Worm (Caenorhabditis elegans): Measurements from ENCODE around the gene Y12A6A.1.

Y12A6A.1 gene

ce11 chrX:13665447-13665846 is 43.9 kb upstream of the Y12A6A.1 start (continued):
- TF ChIP-seq R02D3.7 (tag; optimal IDR thresholded peaks at IDR 0.05), result no peak
- TF ChIP-seq dmd-8 (GFP tag; IDR thresholded peaks at IDR 0.05), result peak; percentile 99
- peak; percentile 87 for TF ChIP-seq lin-38 (GFP tag; IDR thresholded peaks at IDR 0.05)
- peak; percentile 81 for TF ChIP-seq F49E8.2 (tag; optimal IDR thresholded peaks at IDR 0.05; ENCODE audit: borderline replicate concordance)
- TF ChIP-seq nhr-42 (GFP tag; IDR thresholded peaks at IDR 0.05), result peak; percentile 91
- TF ChIP-seq hlh-11 (tag; optimal IDR thresholded peaks at IDR 0.05), result peak; percentile 83
- peak; percentile 83 for TF ChIP-seq F37D6.2 (tag; optimal IDR thresholded peaks at IDR 0.05)
- peak in 1 of 2 experiments; percentile 78 for TF ChIP-seq lsy-2 (tag; optimal IDR thresholded peaks at IDR 0.05)
- TF ChIP-seq nhr-48 (tag; optimal IDR thresholded peaks at IDR 0.05), result peak; percentile 84
- TF ChIP-seq duxl-1 (tag; optimal IDR thresholded peaks at IDR 0.05; ENCODE audit: poor library complexity), result peak; percentile 94
- peak; percentile 91 for TF ChIP-seq mdt-29 (GFP tag; IDR thresholded peaks at IDR 0.05)
- peak; percentile 74 for TF ChIP-seq T20F7.1 (GFP tag; optimal IDR thresholded peaks at IDR 0.05)
- TF ChIP-seq mxl-3 (GFP tag; optimal IDR thresholded peaks at IDR 0.05), result peak; percentile 76
- TF ChIP-seq ctbp-1 (GFP tag; IDR thresholded peaks at IDR 0.05), result peak; percentile 96
- TF ChIP-seq cey-2 (tag; optimal IDR thresholded peaks at IDR 0.05; ENCODE audit: borderline replicate concordance, insufficient read depth), result no peak
- no peak for TF ChIP-seq ceh-82 (tag; optimal IDR thresholded peaks at IDR 0.05)
- no peak for TF ChIP-seq lin-15B (tag; optimal IDR thresholded peaks at IDR 0.05)
- peak; percentile 80; the same call in 1 of the 2 replicates for TF ChIP-seq daf-8 (GFP tag; IDR thresholded peaks at IDR 0.05)
- TF ChIP-seq sdz-12 (GFP tag; optimal IDR thresholded peaks at IDR 0.05), result peak; percentile 92
- peak; percentile 89 for TF ChIP-seq Y48G9A.11 (GFP tag; IDR thresholded peaks at IDR 0.05)
- TF ChIP-seq ceh-32 (tag; optimal IDR thresholded peaks at IDR 0.05; ENCODE audit: poor library complexity), result peak; percentile 77
- TF ChIP-seq lin-39 (tag; optimal IDR thresholded peaks at IDR 0.05), result no peak
- TF ChIP-seq nhr-102 (tag; optimal IDR thresholded peaks at IDR 0.05), result peak; percentile 90
- peak; percentile 90 for TF ChIP-seq Y5F2A.4 (GFP tag; optimal IDR thresholded peaks at IDR 0.05)
- TF ChIP-seq hlh-30 (tag; optimal IDR thresholded peaks at IDR 0.05; ENCODE audit: insufficient read depth), result peak; percentile 83
- no peak for TF ChIP-seq snpc-4 (tag; optimal IDR thresholded peaks at IDR 0.05)
- TF ChIP-seq T26A8.4 (GFP tag; IDR thresholded peaks at IDR 0.05), result peak; percentile 94
- peak; percentile 83 for TF ChIP-seq lin-13 (GFP tag; optimal IDR thresholded peaks at IDR 0.05)
- no peak for TF ChIP-seq aly-2 (tag; optimal IDR thresholded peaks at IDR 0.05)
- peak; percentile 99 for TF ChIP-seq hmg-1.1 (GFP tag; IDR thresholded peaks at IDR 0.05)
- peak; percentile 90 for TF ChIP-seq lir-3 (tag; optimal IDR thresholded peaks at IDR 0.05)
- peak; percentile 95 for TF ChIP-seq snpc-1.2 (GFP tag; IDR thresholded peaks at IDR 0.05)
- TF ChIP-seq unc-39 (tag; optimal IDR thresholded peaks at IDR 0.05), result no peak
- no peak for TF ChIP-seq ama-1 (optimal IDR thresholded peaks at IDR 0.05)
- peak; percentile 99 for TF ChIP-seq lim-7 (GFP tag; IDR thresholded peaks at IDR 0.05)

DNA sequence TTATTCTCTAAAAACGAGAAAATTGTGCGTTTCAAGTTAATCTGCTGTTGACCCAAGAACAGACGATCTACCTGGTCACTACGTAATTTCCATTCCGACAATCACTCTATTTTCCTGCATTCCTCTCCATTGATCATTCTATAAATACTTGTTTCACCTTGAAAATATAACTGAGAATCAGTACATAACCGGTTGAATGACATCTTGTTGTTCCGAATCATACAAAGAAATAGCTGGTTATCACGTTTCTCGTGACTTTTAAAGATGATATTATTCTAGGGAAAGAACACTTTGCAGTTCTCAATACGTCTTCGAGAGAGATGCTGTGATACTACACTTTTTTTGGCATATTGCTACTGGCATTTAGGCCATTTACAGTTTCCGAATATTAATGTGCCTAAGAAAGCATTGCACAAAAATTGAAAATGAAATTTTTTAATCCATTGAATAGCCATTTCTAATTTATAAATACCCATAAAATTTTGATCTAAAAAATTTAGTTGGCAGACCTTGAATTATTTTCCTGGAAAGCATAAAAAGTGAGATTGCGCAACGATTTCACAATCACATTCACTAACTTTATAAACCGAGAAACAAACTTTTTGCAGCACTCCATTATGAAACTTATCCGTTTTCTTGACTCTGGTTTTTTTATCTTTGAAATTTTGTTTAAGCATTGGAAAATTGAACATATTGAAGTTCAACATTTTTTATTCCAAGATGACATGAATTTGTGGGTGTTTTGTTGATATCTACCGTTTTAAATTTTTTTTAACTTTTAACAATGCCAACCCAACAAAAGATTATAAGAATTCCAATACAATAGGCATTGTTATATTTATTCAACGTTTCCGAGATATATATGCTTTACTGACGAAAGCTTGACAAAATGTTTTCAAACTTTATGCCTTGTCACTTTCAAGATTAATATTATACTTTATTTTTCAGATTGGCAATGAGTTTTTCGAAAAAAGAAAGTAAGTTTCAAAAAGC is 42.4 kb upstream of the Y12A6A.1 start, which contains the start of gene C04A11.5:
Gene C04A11.5, plus strand, starts transcription at position 943 of the 993 bp plus-strand sequence.
- TF ChIP-seq hlh-11 (tag; optimal IDR thresholded peaks at IDR 0.05), result peak; percentile 22
- TF ChIP-seq mdl-1 (tag; optimal IDR thresholded peaks at IDR 0.05), result peak in 1 of 2 experiments; percentile 14
- TF ChIP-seq hlh-30 (tag; optimal IDR thresholded peaks at IDR 0.05; ENCODE audit: insufficient read depth), result peak; percentile 45
- peak in 1 of 2 experiments; percentile 30 for TF ChIP-seq unc-62 (GFP tag; optimal IDR thresholded peaks at IDR 0.05 in 1 of 2)
- TF ChIP-seq unc-62 (tag; optimal IDR thresholded peaks at IDR 0.05), result no peak
- no peak for TF ChIP-seq lin-13 (GFP tag; optimal IDR thresholded peaks at IDR 0.05)
- peak; percentile 21 for TF ChIP-seq mxl-3 (GFP tag; optimal IDR thresholded peaks at IDR 0.05)
- TF ChIP-seq F26F4.8 (GFP tag; conservative IDR thresholded peaks at IDR 0.05), result no peak
- peak; percentile 60 for TF ChIP-seq nhr-28 (tag; optimal IDR thresholded peaks at IDR 0.05)
